Worm (Caenorhabditis elegans): ENCODE measurements around the gene C03C10.5.

- TF ChIP-seq egl-5 (tag; optimal IDR thresholded peaks at IDR 0.05), result no peak
- no peak for TF ChIP-seq elt-1 (tag; optimal IDR thresholded peaks at IDR 0.05)
- TF ChIP-seq unc-62 (GFP tag; optimal IDR thresholded peaks at IDR 0.05), result no peak
- no peak for TF ChIP-seq jun-1 (tag; optimal IDR thresholded peaks at IDR 0.05)
- no peak for TF ChIP-seq nhr-11 (tag; optimal IDR thresholded peaks at IDR 0.05)
- no peak for TF ChIP-seq pha-4 (tag; optimal IDR thresholded peaks at IDR 0.05)
- no peak for TF ChIP-seq elt-3 (tag; optimal IDR thresholded peaks at IDR 0.05)
- no peak for TF ChIP-seq tbx-2 (tag; optimal IDR thresholded peaks at IDR 0.05)
- no peak for TF ChIP-seq ama-1 (optimal IDR thresholded peaks at IDR 0.05)
- no peak for TF ChIP-seq fos-1 (tag; optimal IDR thresholded peaks at IDR 0.05)
- TF ChIP-seq nhr-28 (tag; optimal IDR thresholded peaks at IDR 0.05), result no peak
Observed at ce11 chrIII:4092020-4092419, at the start of gene C03C10.5.

Measured in whole organism, L3 larva.